Fruit fly (Drosophila melanogaster) whole organism, embryonic: ENCODE results near the gene CG15728.
A peak's percentile ranks its signal among the peaks of the same experiment; 100 is the strongest.

Source experiments
- B-H1 ChIP-seq: fragments of 200-800 bp; sonication (Bioruptor generic); IDR thresholded peaks from 3 replicates; pipeline ENCODE4 v1.3.6; 2022; ENCODE audit warnings: missing biosample characterization, missing genetic modification characterization
- CG11696 ChIP-seq: fragments of 200-800 bp; sonication (Bioruptor generic); IDR thresholded peaks from 2 replicates; pipeline ENCODE4 v1.3.6; 2022; ENCODE audit warnings: missing biosample characterization, missing genetic modification characterization
- CG1233 ChIP-seq: fragments of 200-800 bp; sonication (Bioruptor generic); optimal IDR thresholded peaks from 4 replicates; lab custom pipeline; 2018; ENCODE audit warnings: missing biosample characterization, mild to moderate bottlenecking, missing genetic modification characterization
- CG14014 ChIP-seq: fragments of 200-800 bp; sonication (Bioruptor generic); IDR thresholded peaks from 2 replicates; pipeline ENCODE4 v1.3.6; 2022; ENCODE audit warnings: missing biosample characterization, missing genetic modification characterization
- CG14667 ChIP-seq: fragments of 200-800 bp; sonication (Bioruptor generic); IDR thresholded peaks from 2 replicates; pipeline ENCODE4 v1.3.6; 2022; ENCODE audit warnings: missing biosample characterization, missing genetic modification characterization
- CG1602 ChIP-seq: fragments of 200-800 bp; sonication (Bioruptor generic); optimal IDR thresholded peaks from 3 replicates; lab custom pipeline; 2016; ENCODE audit warnings: missing biosample characterization, missing genetic modification characterization
- CG1647 ChIP-seq: fragments of 200-800 bp; sonication (Bioruptor generic); optimal IDR thresholded peaks from 3 replicates; lab custom pipeline; 2016; ENCODE audit warnings: missing biosample characterization, missing genetic modification characterization
- CG17359 ChIP-seq: fragments of 200-800 bp; sonication (Bioruptor generic); optimal IDR thresholded peaks from 3 replicates; lab custom pipeline; 2018; ENCODE audit warnings: missing biosample characterization, mild to moderate bottlenecking, missing genetic modification characterization, moderate library complexity
- CG18764 ChIP-seq: fragments of 200-800 bp; sonication (Bioruptor generic); optimal IDR thresholded peaks from 3 replicates; lab custom pipeline; 2016; ENCODE audit warnings: missing biosample characterization, missing genetic modification characterization
- CG2712 ChIP-seq: fragments of 200-800 bp; optimal IDR thresholded peaks from 3 replicates; lab custom pipeline; 2019; ENCODE audit warnings: missing biosample characterization, mild to moderate bottlenecking, missing genetic modification characterization, moderate library complexity
- CG3065 ChIP-seq: fragments of 200-800 bp; sonication (Bioruptor generic); optimal IDR thresholded peaks from 2 replicates; lab custom pipeline; 2016; ENCODE audit warnings: missing biosample characterization, missing genetic modification characterization
- CG34224 ChIP-seq: fragments of 200-800 bp; sonication (Bioruptor generic); IDR thresholded peaks from 3 replicates; pipeline ENCODE4 v1.3.6; 2022; ENCODE audit warnings: missing biosample characterization, missing genetic modification characterization; ENCODE audit not compliant: partially characterized antibody
- CG3726 ChIP-seq: fragments of 200-800 bp; sonication (Bioruptor generic); IDR thresholded peaks from 3 replicates; pipeline ENCODE4, ENCODE4 v1.3.6; 2022; ENCODE audit warnings: missing biosample characterization, missing genetic modification characterization
- CG42726 ChIP-seq: fragments of 200-800 bp; sonication (Bioruptor generic); IDR thresholded peaks from 2 replicates; pipeline ENCODE4 v1.3.6; 2022; ENCODE audit warnings: missing biosample characterization, missing genetic modification characterization; ENCODE audit not compliant: partially characterized antibody
- CG4282 ChIP-seq: fragments of 200-800 bp; sonication (Bioruptor generic); optimal IDR thresholded peaks from 2 replicates; lab custom pipeline; 2016; ENCODE audit warnings: missing biosample characterization, missing genetic modification characterization
- CG4404 ChIP-seq: fragments of 200-800 bp; sonication (Bioruptor generic); IDR thresholded peaks from 2 replicates; pipeline ENCODE4 v1.3.6; 2022; ENCODE audit warnings: missing biosample characterization, missing genetic modification characterization
- CG4424 ChIP-seq: fragments of 200-800 bp; sonication (Bioruptor generic); optimal IDR thresholded peaks from 3 replicates; lab custom pipeline; 2016; ENCODE audit warnings: missing biosample characterization, missing genetic modification characterization
- CG6272 ChIP-seq: fragments of 200-800 bp; sonication (Bioruptor generic); IDR thresholded peaks from 2 replicates; pipeline ENCODE4 v1.3.6; 2022; ENCODE audit warnings: missing biosample characterization, missing genetic modification characterization
- CG6654 ChIP-seq: fragments of 200-800 bp; sonication (Bioruptor generic); optimal IDR thresholded peaks from 2 replicates; lab custom pipeline; 2017; ENCODE audit warnings: missing biosample characterization, mild to moderate bottlenecking, missing genetic modification characterization
- CG6765 ChIP-seq: fragments of 200-800 bp; sonication (Bioruptor generic); optimal IDR thresholded peaks from 3 replicates; lab custom pipeline; 2017; ENCODE audit warnings: missing biosample characterization, mild to moderate bottlenecking, missing genetic modification characterization
- CG7928 ChIP-seq: fragments of 200-800 bp; sonication (Bioruptor generic); optimal IDR thresholded peaks from 2 replicates; lab custom pipeline; 2017; ENCODE audit warnings: missing biosample characterization, mild to moderate bottlenecking, missing genetic modification characterization
- CG7963 ChIP-seq: fragments of 200-800 bp; sonication (Bioruptor generic); IDR thresholded peaks from 3 replicates; pipeline ENCODE4 v1.3.6; 2022; ENCODE audit warnings: missing biosample characterization, missing genetic modification characterization; ENCODE audit not compliant: partially characterized antibody
- CG7987 ChIP-seq: fragments of 200-800 bp; sonication (Bioruptor generic); optimal IDR thresholded peaks from 2 replicates; lab custom pipeline; 2018; ENCODE audit warnings: missing biosample characterization, mild to moderate bottlenecking, missing genetic modification characterization, moderate library complexity
- CG8765 ChIP-seq: fragments of 200-800 bp; sonication (Bioruptor generic); IDR thresholded peaks from 2 replicates; pipeline ENCODE4 v1.3.6; 2022; ENCODE audit warnings: missing biosample characterization, missing genetic modification characterization
- CG8944 ChIP-seq: fragments of 200-800 bp; sonication (Bioruptor generic); optimal IDR thresholded peaks from 3 replicates; lab custom pipeline; 2016; ENCODE audit warnings: missing biosample characterization, missing genetic modification characterization
- D ChIP-seq, 2 experiments: fragments of 200-800 bp in 1 of 2; fragments of >200 bp in 1 of 2; sonication (Bioruptor generic) in 1 of 2; optimal IDR thresholded peaks; 2 replicates in 1 of 2; 3 replicates in 1 of 2; lab custom pipeline; 2017; ENCODE audit warnings: mild to moderate bottlenecking in 1 of 2, missing biosample characterization in 1 of 2, missing genetic modification characterization in 1 of 2, missing genetic modification reagents in 1 of 2
- Dad ChIP-seq: fragments of 200-800 bp; sonication (Bioruptor generic); optimal IDR thresholded peaks from 3 replicates; lab custom pipeline; 2016; ENCODE audit warnings: missing biosample characterization, missing genetic modification characterization
- HmgD ChIP-seq: fragments of 200-800 bp; sonication (Bioruptor generic); optimal IDR thresholded peaks from 3 replicates; lab custom pipeline; 2016; ENCODE audit warnings: missing biosample characterization, missing genetic modification characterization
- Hmx ChIP-seq: fragments of 200-800 bp; sonication (Bioruptor generic); optimal IDR thresholded peaks from 2 replicates; lab custom pipeline; 2016; ENCODE audit warnings: missing biosample characterization, missing genetic modification characterization
- Lpt ChIP-seq: fragments of >200 bp; optimal IDR thresholded peaks from 2 replicates; lab custom pipeline; 2018; ENCODE audit warnings: missing biosample characterization, missing genetic modification characterization
- Mad ChIP-seq: fragments of 200-800 bp; sonication (Bioruptor generic); optimal IDR thresholded peaks from 2 replicates; lab custom pipeline; 2016; ENCODE audit warnings: missing biosample characterization, missing genetic modification characterization
- Max ChIP-seq: fragments of 200-800 bp; sonication (Bioruptor generic); optimal IDR thresholded peaks from 2 replicates; lab custom pipeline; 2016; ENCODE audit warnings: missing biosample characterization, mild to moderate bottlenecking, missing genetic modification characterization
- NC2β ChIP-seq: fragments of 200-800 bp; sonication (Bioruptor generic); optimal IDR thresholded peaks from 2 replicates; lab custom pipeline; 2016; ENCODE audit warnings: missing biosample characterization, missing genetic modification characterization
- NK7.1 ChIP-seq: fragments of 200-800 bp; sonication (Bioruptor generic); optimal IDR thresholded peaks from 3 replicates; lab custom pipeline; 2016; ENCODE audit warnings: missing biosample characterization, missing genetic modification characterization
- Nf-YC ChIP-seq: fragments of 200-800 bp; optimal IDR thresholded peaks from 3 replicates; lab custom pipeline; 2019; ENCODE audit warnings: missing biosample characterization, mild to moderate bottlenecking, missing genetic modification characterization, moderate library complexity
- Sin3A ChIP-seq: fragments of >200 bp; optimal IDR thresholded peaks from 2 replicates; lab custom pipeline; 2018
- Taf1 ChIP-seq: fragments of 200-800 bp; sonication (Bioruptor generic); IDR thresholded peaks from 2 replicates; pipeline ENCODE4 v1.3.6; 2022; ENCODE audit warnings: missing biosample characterization, missing genetic modification characterization
- Xbp1 ChIP-seq: fragments of 200-800 bp; sonication (Bioruptor generic); optimal IDR thresholded peaks from 3 replicates; lab custom pipeline; 2016; ENCODE audit warnings: missing biosample characterization, mild to moderate bottlenecking, missing genetic modification characterization
- al ChIP-seq: fragments of 200-800 bp; sonication (Bioruptor generic); IDR thresholded peaks from 2 replicates; pipeline ENCODE4 v1.3.6; 2022; ENCODE audit warnings: missing biosample characterization, missing genetic modification characterization
- dmrt99B ChIP-seq: fragments of 200-800 bp; sonication (Bioruptor generic); optimal IDR thresholded peaks from 2 replicates; lab custom pipeline; 2018; ENCODE audit warnings: missing biosample characterization, mild to moderate bottlenecking, missing genetic modification characterization, moderate library complexity
- emc ChIP-seq: fragments of 200-800 bp; sonication (Bioruptor generic); optimal IDR thresholded peaks from 2 replicates; lab custom pipeline; 2016; ENCODE audit warnings: missing biosample characterization, missing genetic modification characterization
- gt ChIP-seq: fragments of 200-800 bp; sonication (Bioruptor generic); IDR thresholded peaks from 2 replicates; pipeline ENCODE4 v1.3.6; 2022; ENCODE audit warnings: missing biosample characterization, missing genetic modification characterization
- h ChIP-seq: fragments of >200 bp; optimal IDR thresholded peaks from 2 replicates; lab custom pipeline; 2017
- hbn ChIP-seq: fragments of 200-800 bp; sonication (Bioruptor generic); IDR thresholded peaks from 2 replicates; pipeline ENCODE4 v1.3.6; 2022; ENCODE audit warnings: missing biosample characterization, missing genetic modification characterization; ENCODE audit not compliant: partially characterized antibody
- insv ChIP-seq, 2 experiments: fragments of 200-800 bp; sonication (Bioruptor generic); optimal IDR thresholded peaks; 3 replicates each; lab custom pipeline; 2016 to 2018; ENCODE audit warnings: missing biosample characterization in 2 of 2, missing genetic modification characterization in 2 of 2
- jing ChIP-seq: fragments of 200-800 bp; sonication (Bioruptor generic); optimal IDR thresholded peaks from 2 replicates; lab custom pipeline; 2018; ENCODE audit warnings: missing biosample characterization, mild to moderate bottlenecking, missing genetic modification characterization
- pan ChIP-seq, 4 experiments: fragments of >200 bp in 3 of 4; fragments of 200-800 bp in 1 of 4; sonication (Bioruptor generic) in 1 of 4; optimal IDR thresholded peaks in 3 of 4; IDR thresholded peaks in 1 of 4; 2 replicates each; pipeline versions ENCODE4 v1.3.6 to Lab custom; 2017 to 2022; ENCODE audit warnings: missing biosample characterization in 2 of 4, missing genetic modification characterization in 2 of 4, mixed read lengths in 1 of 4
- sima ChIP-seq: fragments of 200-800 bp; sonication (Bioruptor generic); optimal IDR thresholded peaks from 2 replicates; lab custom pipeline; 2016; ENCODE audit warnings: missing biosample characterization, missing genetic modification characterization
- twi ChIP-seq: fragments of 200-800 bp; optimal IDR thresholded peaks from 2 replicates; lab custom pipeline; 2019; ENCODE audit warnings: missing biosample characterization, mild to moderate bottlenecking, missing genetic modification characterization, moderate library complexity
- unc-4 ChIP-seq: fragments of 200-800 bp; sonication (Bioruptor generic); IDR thresholded peaks from 2 replicates; pipeline ENCODE4 v1.3.6; 2022; ENCODE audit warnings: missing biosample characterization, missing genetic modification characterization; ENCODE audit not compliant: partially characterized antibody
- unpg ChIP-seq: fragments of 200-800 bp; sonication (Bioruptor generic); optimal IDR thresholded peaks from 3 replicates; lab custom pipeline; 2018; ENCODE audit warnings: missing biosample characterization, mild to moderate bottlenecking, missing genetic modification characterization, moderate library complexity

The CG15728 gene

DNA sequence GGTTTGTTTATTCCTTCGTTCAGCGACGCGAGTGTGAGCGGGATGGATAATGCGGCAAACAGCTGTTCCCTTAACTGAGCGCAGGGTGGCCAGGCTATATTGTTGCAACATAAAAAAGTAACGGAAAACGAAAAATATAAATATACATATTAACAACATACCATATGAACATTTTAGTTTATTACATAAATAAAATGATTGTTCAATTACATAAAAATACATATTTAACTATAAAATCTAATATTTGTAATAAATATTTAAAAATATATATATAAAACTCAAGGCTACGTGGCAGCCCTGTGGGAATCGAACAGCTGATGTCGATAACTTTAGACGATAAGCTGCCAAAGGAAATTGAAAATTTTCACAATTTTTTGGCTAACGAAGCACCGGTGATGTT, 5.5 kb downstream of the CG15728 start, which contains the start of the genes Aven and CG2540 (continued):
- no peak for TF ChIP-seq NK7.1 (GFP tag; lab: Kevin White, UChicago)
- no peak for TF ChIP-seq h (lab: Kevin White, UChicago)
- TF ChIP-seq emc, result no peak
- peak; percentile 90 for TF ChIP-seq CG2712
- peak; percentile 40; the same call in 1 of the 2 replicates for TF ChIP-seq unc-4
- TF ChIP-seq CG1602 (GFP tag; lab: Kevin White, UChicago), result peak; percentile 52
- TF ChIP-seq pan (optimal IDR thresholded peaks at IDR 0.05; lab: Kevin White, UChicago), result no peak
- peak in 1 of 2 experiments; percentile 69 for TF ChIP-seq pan (GFP tag; optimal IDR thresholded peaks at IDR 0.05 in 1 of 2, IDR thresholded peaks at IDR 0.05 in 1 of 2)
- TF ChIP-seq Dad, result no peak
- peak; percentile 48 for TF ChIP-seq Max
- no peak for TF ChIP-seq B-H1 (GFP tag; lab: Robert Waterston, UW)
- no peak for TF ChIP-seq CG3065 (GFP tag; lab: Kevin White, UChicago)
- TF ChIP-seq CG14667, result peak; percentile 42; the same call in 1 of the 2 replicates
- 0 out of 2 replicates have a peak, but pooled peaks have one; percentile 23 for TF ChIP-seq CG11696 (GFP tag; lab: Robert Waterston, UW)
- no peak for TF ChIP-seq jing (GFP tag; lab: Kevin White, UChicago)
- peak; percentile 32; the same call in 1 of the 2 replicates for TF ChIP-seq CG6272 (GFP tag; lab: Robert Waterston, UW)
- no peak for TF ChIP-seq NC2β (GFP tag; lab: Kevin White, UChicago)
- no peak for TF ChIP-seq Mad (GFP tag; lab: Kevin White, UChicago)
- no peak for TF ChIP-seq gt (GFP tag; lab: Robert Waterston, UW)
- no peak for TF ChIP-seq CG8765 (GFP tag; lab: Robert Waterston, UW)
- TF ChIP-seq Xbp1 (GFP tag; lab: Kevin White, UChicago), result peak; percentile 73
- peak; percentile 82 for TF ChIP-seq CG17359
- TF ChIP-seq HmgD, result no peak
- TF ChIP-seq CG7928 (GFP tag; lab: Kevin White, UChicago), result peak; percentile 42
- no peak for TF ChIP-seq CG4282
- TF ChIP-seq Nf-YC (tag; lab: Kevin White, UChicago), result peak; percentile 86
- TF ChIP-seq Lpt (GFP tag; lab: Kevin White, UChicago), result no peak
- TF ChIP-seq dmrt99B (tag; lab: Kevin White, UChicago), result peak; percentile 86
- peak; percentile 48 for TF ChIP-seq CG6654 (GFP tag; lab: Kevin White, UChicago)
- TF ChIP-seq CG7987, result peak; percentile 26
- TF ChIP-seq CG14014, result peak; percentile 68
- TF ChIP-seq twi (tag; lab: Kevin White, UChicago), result peak; percentile 81
- no peak for TF ChIP-seq D (optimal IDR thresholded peaks at IDR 0.05; lab: Kevin White, UChicago)
- TF ChIP-seq D (GFP tag; optimal IDR thresholded peaks at IDR 0.05; lab: Kevin White, UChicago), result peak; percentile 73
- TF ChIP-seq al (GFP tag; lab: Robert Waterston, UW), result peak; percentile 58; the same call in 1 of the 2 replicates
- peak; percentile 72 for TF ChIP-seq CG4424
- peak; percentile 19; the same call in 1 of the 2 replicates for TF ChIP-seq Taf1
- peak in 1 of 2 experiments; percentile 72 for TF ChIP-seq insv (GFP tag; optimal IDR thresholded peaks at IDR 0.05; lab: Kevin White, UChicago)
- no peak for TF ChIP-seq CG42726 (GFP tag; lab: Robert Waterston, UW)
- no peak for TF ChIP-seq sima
- TF ChIP-seq CG8944, result no peak
- TF ChIP-seq CG1233 (GFP tag; lab: Kevin White, UChicago), result peak; percentile 80
- TF ChIP-seq Sin3A (lab: Kevin White, UChicago), result no peak
- TF ChIP-seq CG34224, result no peak
- TF ChIP-seq CG1647, result no peak
- no peak for TF ChIP-seq CG7963 (GFP tag; lab: Robert Waterston, UW)
- TF ChIP-seq Hmx (GFP tag; lab: Kevin White, UChicago), result no peak
- TF ChIP-seq hbn (GFP tag; lab: Robert Waterston, UW), result no peak
- peak; percentile 86 for TF ChIP-seq unpg (GFP tag; lab: Kevin White, UChicago)
- peak; percentile 77 for TF ChIP-seq CG6765 (GFP tag; lab: Kevin White, UChicago)
- TF ChIP-seq CG3726 (GFP tag; lab: Robert Waterston, UW), result no peak
- TF ChIP-seq CG4404 (GFP tag; lab: Robert Waterston, UW), result peak; percentile 45; the same call in 1 of the 2 replicates
- TF ChIP-seq CG18764 (GFP tag; lab: Kevin White, UChicago), result peak; percentile 55
